Worm (Caenorhabditis elegans) whole organism, L4 larva: ENCODE results near the gene bre-1.

Experiments used
- F10B5.3 ChIP-seq: sonication (generic microtip); optimal IDR thresholded peaks from 2 replicates; lab custom pipeline; 2016; ENCODE audit warnings: mild to moderate bottlenecking, missing genetic modification characterization, missing compliant biosample characterization
- F26F4.8 ChIP-seq: fragments of 200-800 bp; sonication (Bioruptor generic); conservative IDR thresholded peaks from 2 replicates; pipeline ENCODE4 v1.3.6; 2022; ENCODE audit warnings: missing genetic modification characterization, missing compliant biosample characterization
- F44E2.7 ChIP-seq: fragments of 200-800 bp; sonication (Bioruptor generic); IDR thresholded peaks from 2 replicates; pipeline ENCODE4 v2.1.2; 2022; ENCODE audit warnings: missing genetic modification characterization, missing compliant biosample characterization
- F49E8.2 ChIP-seq: sonication (generic microtip); optimal IDR thresholded peaks from 2 replicates; lab custom pipeline; 2016; ENCODE audit warnings: missing compliant biosample characterization, mild to moderate bottlenecking, missing genetic modification characterization, borderline replicate concordance
- R02D3.7 ChIP-seq: fragments of 150-350 bp; sonication (generic microtip); optimal IDR thresholded peaks from 3 replicates; lab custom pipeline; 2014; ENCODE audit warnings: missing biosample characterization, missing genetic modification characterization
- ZK546.5 ChIP-seq, 2 experiments: sonication (generic microtip); optimal IDR thresholded peaks; 2 replicates each; lab custom pipeline; 2017; ENCODE audit warnings: missing biosample characterization in 2 of 2, missing genetic modification characterization in 2 of 2
- aha-1 ChIP-seq: fragments of 150-350 bp; peaks from one replicate; lab custom pipeline; 2014; ENCODE audit warnings: missing biosample characterization, missing genetic modification characterization
- ama-1 ChIP-seq: fragments of 150-350 bp; optimal IDR thresholded peaks from 2 replicates; lab custom pipeline; 2014; ENCODE audit warnings: inconsistent platforms, mixed read lengths
- ceh-32 ChIP-seq: sonication (generic microtip); optimal IDR thresholded peaks from 2 replicates; lab custom pipeline; 2016; ENCODE audit warnings: mild to moderate bottlenecking, missing genetic modification characterization, missing compliant biosample characterization; ENCODE audit not compliant: poor library complexity
- ceh-62 ChIP-seq: sonication (generic microtip); optimal IDR thresholded peaks from 2 replicates; lab custom pipeline; 2017; ENCODE audit warnings: missing biosample characterization, missing genetic modification characterization
- daf-16 ChIP-seq, 3 experiments: sonication (generic microtip); optimal IDR thresholded peaks; 2 replicates each; lab custom pipeline; 2016 to 2017; ENCODE audit warnings: missing genetic modification characterization in 3 of 3, missing genetic modification reagents in 3 of 3, mild to moderate bottlenecking in 2 of 3, missing compliant biosample characterization in 2 of 3, missing biosample characterization in 1 of 3, moderate library complexity in 1 of 3
- dmd-6 ChIP-seq: fragments of 200-800 bp; sonication (Bioruptor generic); IDR thresholded peaks from 2 replicates; pipeline ENCODE4 v1.3.6; 2022; ENCODE audit warnings: missing genetic modification reagents, missing genetic modification characterization, missing compliant biosample characterization
- dmd-8 ChIP-seq: fragments of 200-800 bp; sonication (Bioruptor generic); IDR thresholded peaks from 2 replicates; pipeline ENCODE4 v1.3.6; 2022; ENCODE audit warnings: missing genetic modification characterization, missing compliant biosample characterization
- dmd-9 ChIP-seq: fragments of 200-800 bp; sonication (Bioruptor generic); IDR thresholded peaks from 2 replicates; pipeline ENCODE4 v1.3.6; 2022; ENCODE audit warnings: missing genetic modification reagents, missing genetic modification characterization, missing compliant biosample characterization
- dpl-1 ChIP-seq: fragments of 150-350 bp; optimal IDR thresholded peaks from 2 replicates; lab custom pipeline; 2014; ENCODE audit warnings: missing biosample characterization, missing genetic modification reagents, missing genetic modification characterization
- hif-1 ChIP-seq, 2 experiments: sonication (generic microtip); optimal IDR thresholded peaks; 2 replicates each; lab custom pipeline; 2016 to 2017; ENCODE audit warnings: missing compliant biosample characterization in 2 of 2, missing genetic modification characterization in 2 of 2, missing genetic modification reagents in 2 of 2, missing genotype in 2 of 2, mild to moderate bottlenecking in 1 of 2
- hlh-11 ChIP-seq: fragments of 200-800 bp; sonication (Bioruptor generic); optimal IDR thresholded peaks from 2 replicates; lab custom pipeline; 2018; ENCODE audit warnings: mild to moderate bottlenecking, missing genetic modification characterization, missing compliant biosample characterization
- hlh-30 ChIP-seq: sonication (generic microtip); optimal IDR thresholded peaks from 2 replicates; lab custom pipeline; 2017; ENCODE audit warnings: antibody characterized with exemption, mild to moderate bottlenecking, missing genetic modification characterization, missing compliant biosample characterization; ENCODE audit not compliant: insufficient read depth
- lin-1 ChIP-seq: fragments of 200-800 bp; sonication (Bioruptor generic); IDR thresholded peaks from 2 replicates; pipeline ENCODE4 v1.3.6; 2022; ENCODE audit warnings: missing genetic modification reagents, missing genetic modification characterization, missing compliant biosample characterization
- lin-13 ChIP-seq: fragments of 150-350 bp; optimal IDR thresholded peaks from 2 replicates; lab custom pipeline; 2014; ENCODE audit warnings: missing biosample characterization, missing genetic modification reagents, missing genetic modification characterization
- lin-29 ChIP-seq: fragments of 200-800 bp; sonication (Bioruptor generic); IDR thresholded peaks from 2 replicates; pipeline ENCODE4 v1.3.6; 2022; ENCODE audit warnings: missing genetic modification reagents, missing genetic modification characterization, missing compliant biosample characterization
- lsy-2 ChIP-seq, 2 experiments: fragments of 150-350 bp in 1 of 2; sonication (generic microtip) in 1 of 2; optimal IDR thresholded peaks; 2 replicates each; lab custom pipeline; 2014 to 2017; ENCODE audit warnings: missing biosample characterization in 2 of 2, missing genetic modification characterization in 2 of 2
- madf-5 ChIP-seq, 2 experiments: fragments of 200-800 bp; sonication (Bioruptor generic); IDR thresholded peaks; 2 replicates each; pipeline ENCODE4 v1.3.6; 2022; ENCODE audit warnings: missing compliant biosample characterization in 2 of 2, missing genetic modification characterization in 2 of 2
- mdt-29 ChIP-seq: fragments of 200-800 bp; sonication (Bioruptor generic); IDR thresholded peaks from 2 replicates; pipeline ENCODE4 v1.3.6; 2022; ENCODE audit warnings: missing genetic modification reagents, missing genetic modification characterization, missing compliant biosample characterization
- mxl-3 ChIP-seq: fragments of 200-800 bp; sonication (Bioruptor generic); optimal IDR thresholded peaks from 2 replicates; lab custom pipeline; 2018; ENCODE audit warnings: mild to moderate bottlenecking, missing genetic modification characterization, missing compliant biosample characterization
- nhr-111 ChIP-seq: fragments of 200-800 bp; sonication (Bioruptor generic); optimal IDR thresholded peaks from 2 replicates; lab custom pipeline; 2018; ENCODE audit warnings: mild to moderate bottlenecking, missing genetic modification characterization, missing compliant biosample characterization
- nhr-237 ChIP-seq: sonication (generic microtip); optimal IDR thresholded peaks from 2 replicates; lab custom pipeline; 2017; ENCODE audit warnings: missing biosample characterization, missing genetic modification characterization
- nhr-25 ChIP-seq: sonication (generic microtip); optimal IDR thresholded peaks from 2 replicates; lab custom pipeline; 2017; ENCODE audit warnings: missing genetic modification characterization, mild to moderate bottlenecking, missing compliant biosample characterization, antibody characterized with exemption, moderate library complexity, borderline replicate concordance; ENCODE audit not compliant: insufficient read depth
- nhr-42 ChIP-seq: fragments of 200-800 bp; sonication (Bioruptor generic); IDR thresholded peaks from 2 replicates; pipeline ENCODE4 v1.3.6; 2022; ENCODE audit warnings: missing genetic modification characterization, missing compliant biosample characterization
- pha-4 ChIP-seq, 2 experiments: fragments of 150-350 bp in 1 of 2; fragments of 200-800 bp in 1 of 2; sonication (Bioruptor generic) in 1 of 2; IDR thresholded peaks in 1 of 2; optimal IDR thresholded peaks in 1 of 2; 2 replicates each; pipeline versions ENCODE4 v1.3.6 to Lab custom; 2014 to 2022; ENCODE audit warnings: missing genetic modification characterization in 2 of 2, missing genetic modification reagents in 2 of 2, missing biosample characterization in 1 of 2, missing compliant biosample characterization in 1 of 2
- pqm-1 ChIP-seq: sonication (generic microtip); optimal IDR thresholded peaks from 2 replicates; lab custom pipeline; 2017; ENCODE audit warnings: missing biosample characterization, missing genetic modification characterization
- tag-97 ChIP-seq: fragments of 200-800 bp; sonication (Bioruptor generic); IDR thresholded peaks from 2 replicates; pipeline ENCODE4 v1.3.6; 2022; ENCODE audit warnings: missing genetic modification characterization, missing compliant biosample characterization
- unc-62 ChIP-seq, 3 experiments: fragments of 150-350 bp in 1 of 3; sonication (generic microtip); optimal IDR thresholded peaks in 2 of 3; peaks in 1 of 3; 1 replicate in 1 of 3; 2 replicates in 2 of 3; lab custom pipeline; 2014 to 2017; ENCODE audit warnings: missing biosample characterization in 3 of 3, missing genetic modification characterization in 3 of 3, missing genetic modification reagents in 3 of 3, missing genotype in 1 of 3
- zfp-2 ChIP-seq: sonication (generic microtip); optimal IDR thresholded peaks from 2 replicates; lab custom pipeline; 2016; ENCODE audit warnings: mild to moderate bottlenecking, missing genetic modification characterization, missing compliant biosample characterization
- ztf-11 ChIP-seq: fragments of 150-350 bp; optimal IDR thresholded peaks from 2 replicates; lab custom pipeline; 2014; ENCODE audit warnings: missing biosample characterization, missing genetic modification characterization

The bre-1 gene

ce11 chrIV:9021245-9021779 is 34.2 kb downstream of the bre-1 start:
- no peak for TF ChIP-seq hlh-11
- peak in 1 of 2 experiments; percentile 72 for TF ChIP-seq unc-62 (GFP tag; optimal IDR thresholded peaks at IDR 0.05 in 1 of 2; lab: Kevin White, UChicago)
- TF ChIP-seq unc-62 (tag; optimal IDR thresholded peaks at IDR 0.05; lab: Kevin White, UChicago), result no peak
- no peak for TF ChIP-seq nhr-25 (tag; lab: Kevin White, UChicago)

DNA sequence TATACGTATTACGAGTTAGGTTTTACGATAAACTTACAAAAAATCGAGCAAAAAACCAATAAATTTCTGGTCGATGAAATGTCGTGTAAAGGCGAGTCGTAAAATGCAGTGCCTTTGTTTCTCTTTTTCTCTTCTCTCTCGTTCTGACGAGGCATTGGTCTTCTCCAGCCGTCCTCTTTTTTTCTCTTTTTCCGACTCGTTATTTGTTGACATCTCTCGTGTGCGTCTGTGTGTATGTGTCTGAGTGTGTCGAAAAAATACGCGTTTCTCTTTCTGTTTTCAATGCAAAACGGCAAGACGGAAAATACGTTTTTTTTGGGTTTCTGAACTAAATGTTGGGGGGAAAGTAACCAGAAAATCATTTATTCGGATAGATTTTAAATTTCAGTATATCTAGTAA is 45.5 kb downstream of the bre-1 start, which contains the start of gene C53D6.6:
Gene C53D6.6, minus strand, starts transcription at position 118 of the 400 bp plus-strand sequence.
- TF ChIP-seq tag-97 (GFP tag; lab: Robert Waterston, UW), result no peak
- TF ChIP-seq dmd-8 (GFP tag; lab: Robert Waterston, UW), result no peak
- TF ChIP-seq pha-4 (GFP tag; IDR thresholded peaks at IDR 0.05; lab: Robert Waterston, UW), result no peak
- peak; percentile 4 for TF ChIP-seq pha-4 (tag; optimal IDR thresholded peaks at IDR 0.05; lab: Kevin White, UChicago)
- TF ChIP-seq mdt-29 (GFP tag; lab: Robert Waterston, UW), result no peak
- TF ChIP-seq lin-29 (GFP tag; lab: Robert Waterston, UW), result no peak
- TF ChIP-seq hlh-11, result no peak
- TF ChIP-seq dpl-1, result no peak
- TF ChIP-seq nhr-111 (GFP tag; lab: Kevin White, UChicago), result no peak
- no peak for TF ChIP-seq dmd-6 (GFP tag; lab: Robert Waterston, UW)
- TF ChIP-seq lsy-2 (tag; optimal IDR thresholded peaks at IDR 0.05; lab: Kevin White, UChicago), result no peak
- TF ChIP-seq unc-62 (GFP tag; optimal IDR thresholded peaks at IDR 0.05 in 1 of 2; lab: Kevin White, UChicago), result peak in 1 of 2 experiments; percentile 6
- no peak for TF ChIP-seq unc-62 (tag; optimal IDR thresholded peaks at IDR 0.05; lab: Kevin White, UChicago)
- TF ChIP-seq aha-1, result peak; percentile 26
- no peak for TF ChIP-seq ceh-32 (tag; lab: Kevin White, UChicago)
- TF ChIP-seq daf-16 (GFP tag; optimal IDR thresholded peaks at IDR 0.05; lab: Kevin White, UChicago), result no peak
- TF ChIP-seq daf-16 (tag; optimal IDR thresholded peaks at IDR 0.05; lab: Kevin White, UChicago), result peak; percentile 68
- no peak for TF ChIP-seq nhr-42
- no peak for TF ChIP-seq dmd-9 (GFP tag; lab: Robert Waterston, UW)
- TF ChIP-seq ama-1 (lab: Kevin White, UChicago), result no peak
- no peak for TF ChIP-seq lin-1 (GFP tag; lab: Robert Waterston, UW)
- TF ChIP-seq R02D3.7 (tag; lab: Kevin White, UChicago), result no peak
- no peak for TF ChIP-seq lin-13 (GFP tag; lab: Kevin White, UChicago)

ce11 chrIV:9034340-9034739 is 47.3 kb downstream of the bre-1 start, which contains the start of gene C53D6.10:
Gene C53D6.10, minus strand, starts transcription at chrIV:9034440.
- TF ChIP-seq zfp-2 (tag; lab: Kevin White, UChicago) (no peak), F26F4.8 (no peak), hif-1 (tag; optimal IDR thresholded peaks at IDR 0.05; lab: Kevin White, UChicago) (no peak), ama-1 (lab: Kevin White, UChicago) (no peak), ZK546.5 (tag; optimal IDR thresholded peaks at IDR 0.05; lab: Kevin White, UChicago) (no peak), pha-4 (GFP tag; IDR thresholded peaks at IDR 0.05; lab: Robert Waterston, UW) (no peak), pha-4 (tag; optimal IDR thresholded peaks at IDR 0.05; lab: Kevin White, UChicago) (no peak), hlh-30 (no peak), F10B5.3 (tag; lab: Kevin White, UChicago) (no peak), ceh-62 (tag; lab: Kevin White, UChicago) (no peak), nhr-237 (tag; lab: Kevin White, UChicago) (no peak), lin-29 (GFP tag; lab: Robert Waterston, UW) (no peak)

- TF ChIP-seq dmd-8 (GFP tag; lab: Robert Waterston, UW) (no peak), ztf-11 (tag; lab: Kevin White, UChicago) (no peak), madf-5 (GFP tag; IDR thresholded peaks at IDR 0.05; lab: Robert Waterston, UW) (no peak), F49E8.2 (tag; lab: Kevin White, UChicago) (no peak), mxl-3 (GFP tag; lab: Kevin White, UChicago) (no peak), tag-97 (GFP tag; lab: Robert Waterston, UW) (no peak), nhr-25 (tag; lab: Kevin White, UChicago) (no peak), pqm-1 (tag; lab: Kevin White, UChicago) (no peak), F44E2.7 (GFP tag; lab: Robert Waterston, UW) (no peak)
Measured at ce11 chrIV:9037063-9037462, 50.0 kb downstream of the bre-1 start, which contains the start of gene C53D6.7. Gene C53D6.7, minus strand, starts transcription at chrIV:9037163.
